Worm (Caenorhabditis elegans) whole organism, L1 larva: ENCODE measurements around the gene C54H2.4.

ENCODE experiments used
- C04F5.9 ChIP-seq: sonication (generic microtip); optimal IDR thresholded peaks from 2 replicates; lab custom pipeline; 2016; ENCODE audit warnings: missing genetic modification characterization, missing compliant biosample characterization
- C16A3.4 ChIP-seq: fragments of 150-350 bp; optimal IDR thresholded peaks from 2 replicates; lab custom pipeline; 2014; ENCODE audit warnings: missing biosample characterization, missing genetic modification characterization
- C34B4.2 ChIP-seq: sonication (generic microtip); optimal IDR thresholded peaks from 2 replicates; lab custom pipeline; 2017; ENCODE audit warnings: mild to moderate bottlenecking, missing genetic modification characterization, missing compliant biosample characterization
- aly-2 ChIP-seq: fragments of 150-350 bp; optimal IDR thresholded peaks from 2 replicates; lab custom pipeline; 2014; ENCODE audit warnings: missing biosample characterization, missing genetic modification characterization
- ceh-8 ChIP-seq: fragments of 200-800 bp; sonication (Bioruptor generic); optimal IDR thresholded peaks from 2 replicates; lab custom pipeline; 2018; ENCODE audit warnings: mild to moderate bottlenecking, missing genetic modification characterization, moderate library complexity, missing compliant biosample characterization
- ces-1 ChIP-seq: fragments of 150-350 bp; optimal IDR thresholded peaks from 2 replicates; lab custom pipeline; 2014; ENCODE audit warnings: missing biosample characterization, missing genetic modification reagents, missing genetic modification characterization
- dsc-1 ChIP-seq: sonication (generic microtip); optimal IDR thresholded peaks from 2 replicates; lab custom pipeline; 2016; ENCODE audit warnings: mild to moderate bottlenecking, missing genetic modification characterization, missing compliant biosample characterization
- efl-1 ChIP-seq, 4 experiments: fragments of 150-350 bp; optimal IDR thresholded peaks in 3 of 4; peaks in 1 of 4; 1 replicate in 1 of 4; 2 replicates in 3 of 4; lab custom pipeline; 2014; ENCODE audit warnings: missing biosample characterization in 2 of 4, missing genetic modification characterization in 2 of 4, missing genetic modification reagents in 2 of 4
- elt-3 ChIP-seq, 6 experiments: fragments of 150-350 bp in 1 of 6; sonication (generic microtip); optimal IDR thresholded peaks; 2 replicates each; lab custom pipeline; 2017 to 2018; ENCODE audit warnings: missing biosample characterization in 6 of 6, missing genetic modification characterization in 6 of 6, inconsistent platforms in 1 of 6
- fkh-10 ChIP-seq: sonication (generic microtip); optimal IDR thresholded peaks from 2 replicates; lab custom pipeline; 2017; ENCODE audit warnings: missing biosample characterization, missing genetic modification reagents, missing genetic modification characterization
- fkh-8 ChIP-seq: sonication (generic microtip); optimal IDR thresholded peaks from 2 replicates; lab custom pipeline; 2016; ENCODE audit warnings: mild to moderate bottlenecking, missing genetic modification characterization, missing compliant biosample characterization
- fos-1 ChIP-seq: fragments of 150-350 bp; optimal IDR thresholded peaks from 2 replicates; lab custom pipeline; 2014; ENCODE audit warnings: missing biosample characterization, missing genetic modification characterization
- irx-1 ChIP-seq: sonication (generic microtip); optimal IDR thresholded peaks from 2 replicates; lab custom pipeline; 2016; ENCODE audit warnings: missing genetic modification characterization, missing compliant biosample characterization
- isw-1 ChIP-seq: fragments of 200-800 bp; sonication (Bioruptor generic); IDR thresholded peaks from 2 replicates; pipeline ENCODE4 v1.3.6; 2022; ENCODE audit warnings: missing genetic modification characterization, missing compliant biosample characterization
- lin-14 ChIP-seq: fragments of 200-800 bp; sonication (Bioruptor generic); optimal IDR thresholded peaks from 2 replicates; lab custom pipeline; 2018; ENCODE audit warnings: mild to moderate bottlenecking, missing genetic modification characterization, moderate library complexity, missing compliant biosample characterization
- lin-15B ChIP-seq: fragments of 150-350 bp; sonication (generic microtip); optimal IDR thresholded peaks from 3 replicates; lab custom pipeline; 2014; ENCODE audit warnings: missing biosample characterization, missing genetic modification characterization
- lin-35 ChIP-seq, 2 experiments: fragments of 150-350 bp; optimal IDR thresholded peaks; 2 replicates each; lab custom pipeline; 2014; ENCODE audit warnings: missing biosample characterization in 2 of 2, missing genetic modification characterization in 2 of 2, missing genetic modification reagents in 2 of 2
- lir-3 ChIP-seq: sonication (generic microtip); optimal IDR thresholded peaks from 2 replicates; lab custom pipeline; 2016; ENCODE audit warnings: mild to moderate bottlenecking, missing genetic modification characterization, moderate library complexity, missing compliant biosample characterization; ENCODE audit not compliant: poor library complexity
- lsy-2 ChIP-seq, 2 experiments: fragments of 150-350 bp; optimal IDR thresholded peaks; 2 replicates each; lab custom pipeline; 2014; ENCODE audit warnings: missing biosample characterization in 2 of 2, missing genetic modification characterization in 2 of 2
- nhr-12 ChIP-seq: sonication (generic microtip); optimal IDR thresholded peaks from 2 replicates; lab custom pipeline; 2017; ENCODE audit warnings: missing biosample characterization, missing genetic modification characterization
- nhr-20 ChIP-seq: sonication (generic microtip); optimal IDR thresholded peaks from 2 replicates; lab custom pipeline; 2016; ENCODE audit warnings: mild to moderate bottlenecking, missing genetic modification characterization, missing compliant biosample characterization
- nhr-237 ChIP-seq: fragments of 150-350 bp; optimal IDR thresholded peaks from 2 replicates; lab custom pipeline; 2014; ENCODE audit warnings: missing biosample characterization, missing genetic modification characterization
- nhr-28 ChIP-seq: fragments of 150-350 bp; optimal IDR thresholded peaks from 2 replicates; lab custom pipeline; 2014; ENCODE audit warnings: missing biosample characterization, missing genetic modification characterization
- nhr-47 ChIP-seq: sonication (generic microtip); optimal IDR thresholded peaks from 2 replicates; lab custom pipeline; 2016; ENCODE audit warnings: mild to moderate bottlenecking, missing genetic modification characterization, moderate library complexity, missing compliant biosample characterization
- nhr-76 ChIP-seq: sonication (generic microtip); optimal IDR thresholded peaks from 2 replicates; lab custom pipeline; 2017; ENCODE audit warnings: missing biosample characterization, missing genetic modification characterization
- nhr-77 ChIP-seq: fragments of 150-350 bp; optimal IDR thresholded peaks from 2 replicates; lab custom pipeline; 2014; ENCODE audit warnings: missing biosample characterization, missing genetic modification characterization
- nhr-84 ChIP-seq: sonication (generic microtip); optimal IDR thresholded peaks from 2 replicates; lab custom pipeline; 2017; ENCODE audit warnings: missing biosample characterization, missing genetic modification characterization
- nhr-90 ChIP-seq: sonication (generic microtip); optimal IDR thresholded peaks from 2 replicates; lab custom pipeline; 2016; ENCODE audit warnings: mild to moderate bottlenecking, missing genetic modification characterization, missing compliant biosample characterization; ENCODE audit not compliant: poor library complexity
- pag-3 ChIP-seq: sonication (generic microtip); optimal IDR thresholded peaks from 2 replicates; lab custom pipeline; 2017; ENCODE audit warnings: missing genetic modification characterization, mild to moderate bottlenecking, missing compliant biosample characterization, antibody characterized with exemption, borderline replicate concordance; ENCODE audit not compliant: insufficient read depth
- pqm-1 ChIP-seq: sonication (generic microtip); optimal IDR thresholded peaks from 3 replicates; lab custom pipeline; 2017; ENCODE audit warnings: missing biosample characterization, missing genetic modification characterization
- snpc-4 ChIP-seq: fragments of 150-350 bp; optimal IDR thresholded peaks from 2 replicates; lab custom pipeline; 2014; ENCODE audit warnings: missing biosample characterization, missing genetic modification characterization
- snu-23 ChIP-seq: sonication (generic microtip); optimal IDR thresholded peaks from 2 replicates; lab custom pipeline; 2016; ENCODE audit warnings: missing genetic modification characterization, missing compliant biosample characterization
- tbx-2 ChIP-seq: sonication (generic microtip); optimal IDR thresholded peaks from 2 replicates; lab custom pipeline; 2016; ENCODE audit warnings: missing genetic modification characterization, missing compliant biosample characterization
- tlp-1 ChIP-seq: fragments of 150-350 bp; optimal IDR thresholded peaks from 2 replicates; lab custom pipeline; 2014; ENCODE audit warnings: missing biosample characterization, missing genetic modification characterization
- unc-98 ChIP-seq: fragments of 200-800 bp; sonication (Bioruptor generic); IDR thresholded peaks from 2 replicates; pipeline ENCODE4 v1.3.6; 2022; ENCODE audit warnings: missing genetic modification characterization, missing compliant biosample characterization
- xbp-1 ChIP-seq: sonication (generic microtip); optimal IDR thresholded peaks from 2 replicates; lab custom pipeline; 2016; ENCODE audit warnings: missing genetic modification characterization, missing compliant biosample characterization
- zag-1 ChIP-seq: fragments of 150-350 bp; optimal IDR thresholded peaks from 2 replicates; lab custom pipeline; 2014; ENCODE audit warnings: missing biosample characterization, missing genetic modification characterization
- zip-4 ChIP-seq: fragments of 200-800 bp; sonication (Bioruptor generic); optimal IDR thresholded peaks from 2 replicates; lab custom pipeline; 2018; ENCODE audit warnings: mild to moderate bottlenecking, missing genetic modification characterization, moderate library complexity, missing compliant biosample characterization
- ztf-4 ChIP-seq: fragments of 150-350 bp; optimal IDR thresholded peaks from 2 replicates; lab custom pipeline; 2014; ENCODE audit warnings: missing biosample characterization, missing genetic modification characterization

Gene C54H2.4

ce11 chrX:5799229-5799628, 28.7 kb upstream of the C54H2.4 start:
- TF ChIP-seq nhr-12 (tag; lab: Kevin White, UChicago), result no peak
- TF ChIP-seq zip-4 (GFP tag; lab: Kevin White, UChicago), result no peak
- TF ChIP-seq nhr-90 (tag; lab: Kevin White, UChicago), result no peak
- TF ChIP-seq ztf-4 (tag; lab: Kevin White, UChicago), result no peak
- peak; percentile 90 for TF ChIP-seq dsc-1
- no peak for TF ChIP-seq snu-23
- TF ChIP-seq nhr-237 (tag; lab: Kevin White, UChicago), result no peak
- TF ChIP-seq fkh-8 (tag; lab: Kevin White, UChicago), result peak; percentile 11
- TF ChIP-seq nhr-20 (tag; lab: Kevin White, UChicago), result no peak
- no peak for TF ChIP-seq lir-3 (tag; lab: Kevin White, UChicago)
- peak; percentile 31 for TF ChIP-seq irx-1 (tag; lab: Kevin White, UChicago)
- TF ChIP-seq lin-15B, result no peak
- peak; percentile 9; the same call in 1 of the 2 replicates for TF ChIP-seq isw-1 (GFP tag; lab: Robert Waterston, UW)
- peak; percentile 81 for TF ChIP-seq fkh-10 (GFP tag; lab: Kevin White, UChicago)
- TF ChIP-seq nhr-84, result no peak
- peak; percentile 61 for TF ChIP-seq ces-1 (GFP tag; lab: Kevin White, UChicago)
- TF ChIP-seq C34B4.2 (tag; lab: Kevin White, UChicago), result no peak
- no peak for TF ChIP-seq zag-1 (tag; lab: Kevin White, UChicago)
- TF ChIP-seq tlp-1 (tag; lab: Kevin White, UChicago), result no peak
- TF ChIP-seq aly-2, result no peak
- no peak for TF ChIP-seq C04F5.9 (tag; lab: Kevin White, UChicago)
- TF ChIP-seq tbx-2 (tag; lab: Kevin White, UChicago), result peak; percentile 22
- TF ChIP-seq lin-14 (GFP tag; lab: Kevin White, UChicago), result peak; percentile 76
- TF ChIP-seq nhr-47 (tag; lab: Kevin White, UChicago), result peak; percentile 31
- TF ChIP-seq ceh-8 (GFP tag; lab: Kevin White, UChicago), result peak; percentile 26
- TF ChIP-seq nhr-76 (tag; lab: Kevin White, UChicago), result no peak
- no peak for TF ChIP-seq C16A3.4 (tag; lab: Kevin White, UChicago)
- TF ChIP-seq snpc-4 (tag; lab: Kevin White, UChicago), result no peak
- peak; percentile 11 for TF ChIP-seq xbp-1 (tag; lab: Kevin White, UChicago)
- no peak for TF ChIP-seq lin-35 (GFP tag; optimal IDR thresholded peaks at IDR 0.05; lab: Kevin White, UChicago)

ce11 chrX:5798690-5799089, 28.1 kb upstream of the C54H2.4 start, which contains the start of gene F46G11.4:
Gene F46G11.4 (minus strand): TSS chrX:5798790.
- TF ChIP-seq nhr-77 (tag; lab: Kevin White, UChicago) (no peak), elt-3 (tag; optimal IDR thresholded peaks at IDR 0.05; lab: Kevin White, UChicago) (no peak), unc-98 (no peak), fos-1 (tag; lab: Kevin White, UChicago) (no peak), lin-35 (GFP tag; optimal IDR thresholded peaks at IDR 0.05; lab: Kevin White, UChicago) (no peak), lsy-2 (tag; optimal IDR thresholded peaks at IDR 0.05; lab: Kevin White, UChicago) (no peak), zip-4 (GFP tag; lab: Kevin White, UChicago) (no peak), ztf-4 (tag; lab: Kevin White, UChicago) (no peak), snu-23 (no peak), aly-2 (no peak), pag-3 (tag; lab: Kevin White, UChicago) (no peak), ces-1 (GFP tag; lab: Kevin White, UChicago) (no peak), pqm-1 (tag; lab: Kevin White, UChicago) (no peak), efl-1 (optimal IDR thresholded peaks at IDR 0.05; lab: Kevin White, UChicago) (no peak), efl-1 (GFP tag; optimal IDR thresholded peaks at IDR 0.05 in 1 of 2; lab: Kevin White, UChicago) (no peak), nhr-28 (tag; lab: Kevin White, UChicago) (no peak)

ce11 chrX:5794432-5794831, 23.9 kb upstream of the C54H2.4 start:
- TF ChIP-seq C04F5.9 (tag; lab: Kevin White, UChicago) (no peak), nhr-84 (no peak), xbp-1 (tag; lab: Kevin White, UChicago) (no peak), lir-3 (tag; lab: Kevin White, UChicago) (no peak)
- TF ChIP-seq, all 84 proteins: peak for 0
